Worm (Caenorhabditis elegans) whole organism, L4 larva: ENCODE measurements around the gene aman-2.

Source experiments
- F44E2.7 ChIP-seq: fragments of 200-800 bp; sonication (Bioruptor generic); IDR thresholded peaks from 2 replicates; pipeline ENCODE4 v2.1.2; 2022; ENCODE audit warnings: missing genetic modification characterization, missing compliant biosample characterization
- F49E8.2 ChIP-seq: sonication (generic microtip); optimal IDR thresholded peaks from 2 replicates; lab custom pipeline; 2016; ENCODE audit warnings: missing compliant biosample characterization, mild to moderate bottlenecking, missing genetic modification characterization, borderline replicate concordance
- Y105C5A.15 ChIP-seq: fragments of 200-800 bp; sonication (Bioruptor generic); IDR thresholded peaks from 2 replicates; pipeline ENCODE4 v1.3.6; 2022; ENCODE audit warnings: missing genetic modification characterization, missing compliant biosample characterization
- Y5F2A.4 ChIP-seq: fragments of 200-800 bp; sonication (Bioruptor generic); optimal IDR thresholded peaks from 2 replicates; lab custom pipeline; 2018; ENCODE audit warnings: mild to moderate bottlenecking, missing genetic modification characterization, missing compliant biosample characterization
- arid-1 ChIP-seq: fragments of 200-800 bp; sonication (Bioruptor generic); conservative IDR thresholded peaks from 2 replicates; pipeline ENCODE4 v1.3.6; 2022; ENCODE audit warnings: missing genetic modification reagents, missing genetic modification characterization, missing compliant biosample characterization
- attf-4 ChIP-seq: sonication (generic microtip); optimal IDR thresholded peaks from 3 replicates; lab custom pipeline; 2017; ENCODE audit warnings: missing biosample characterization, missing genetic modification characterization
- ceh-82 ChIP-seq: sonication (generic microtip); optimal IDR thresholded peaks from 2 replicates; lab custom pipeline; 2017; ENCODE audit warnings: missing biosample characterization, missing genetic modification characterization
- ces-1 ChIP-seq: fragments of 150-350 bp; sonication (generic microtip); optimal IDR thresholded peaks from 4 replicates; lab custom pipeline; 2014; ENCODE audit warnings: missing biosample characterization, missing genetic modification reagents, missing genetic modification characterization
- cey-2 ChIP-seq: sonication (generic microtip); optimal IDR thresholded peaks from 3 replicates; lab custom pipeline; 2017; ENCODE audit warnings: missing genetic modification characterization, mild to moderate bottlenecking, missing compliant biosample characterization, antibody characterized with exemption, borderline replicate concordance; ENCODE audit not compliant: insufficient read depth
- ctbp-1 ChIP-seq: fragments of 200-800 bp; sonication (Bioruptor generic); IDR thresholded peaks from 2 replicates; pipeline ENCODE4 v1.3.6; 2022; ENCODE audit warnings: missing genetic modification reagents, missing genetic modification characterization, missing compliant biosample characterization
- daf-19 ChIP-seq: fragments of 200-800 bp; sonication (Bioruptor generic); conservative IDR thresholded peaks from 2 replicates; pipeline ENCODE4 v1.3.6; 2022; ENCODE audit warnings: missing genetic modification characterization, missing compliant biosample characterization
- daf-8 ChIP-seq: fragments of 200-800 bp; sonication (Bioruptor generic); IDR thresholded peaks from 2 replicates; pipeline ENCODE4 v1.3.6; 2022; ENCODE audit warnings: missing genetic modification characterization, missing compliant biosample characterization
- duxl-1 ChIP-seq: sonication (generic microtip); optimal IDR thresholded peaks from 2 replicates; lab custom pipeline; 2016; ENCODE audit warnings: mild to moderate bottlenecking, missing genetic modification characterization, moderate library complexity, missing compliant biosample characterization; ENCODE audit not compliant: poor library complexity
- egl-43 ChIP-seq: fragments of 200-800 bp; sonication (Bioruptor generic); IDR thresholded peaks from 2 replicates; pipeline ENCODE4 v1.3.6; 2022; ENCODE audit warnings: missing genetic modification reagents, missing genetic modification characterization, missing compliant biosample characterization
- fkh-10 ChIP-seq: fragments of 150-350 bp; optimal IDR thresholded peaks from 2 replicates; lab custom pipeline; 2014; ENCODE audit warnings: missing biosample characterization, missing genetic modification reagents, missing genetic modification characterization
- hlh-30 ChIP-seq: sonication (generic microtip); optimal IDR thresholded peaks from 2 replicates; lab custom pipeline; 2017; ENCODE audit warnings: antibody characterized with exemption, mild to moderate bottlenecking, missing genetic modification characterization, missing compliant biosample characterization; ENCODE audit not compliant: insufficient read depth
- lin-15B ChIP-seq: fragments of 150-350 bp; sonication (generic microtip); optimal IDR thresholded peaks from 3 replicates; lab custom pipeline; 2014; ENCODE audit warnings: missing biosample characterization, missing genetic modification characterization
- lin-39 ChIP-seq: fragments of 150-350 bp; optimal IDR thresholded peaks from 2 replicates; lab custom pipeline; 2014; ENCODE audit warnings: missing biosample characterization, missing genetic modification reagents, missing genetic modification characterization
- madf-5 ChIP-seq, 2 experiments: fragments of 200-800 bp; sonication (Bioruptor generic); IDR thresholded peaks; 2 replicates each; pipeline ENCODE4 v1.3.6; 2022; ENCODE audit warnings: missing compliant biosample characterization in 2 of 2, missing genetic modification characterization in 2 of 2
- madf-9 ChIP-seq: fragments of 200-800 bp; sonication (Bioruptor generic); conservative IDR thresholded peaks from 2 replicates; pipeline ENCODE4 v1.3.6; 2022; ENCODE audit warnings: missing genetic modification reagents, missing genetic modification characterization, missing compliant biosample characterization
- mdt-29 ChIP-seq: fragments of 200-800 bp; sonication (Bioruptor generic); IDR thresholded peaks from 2 replicates; pipeline ENCODE4 v1.3.6; 2022; ENCODE audit warnings: missing genetic modification reagents, missing genetic modification characterization, missing compliant biosample characterization
- nhr-25 ChIP-seq: sonication (generic microtip); optimal IDR thresholded peaks from 2 replicates; lab custom pipeline; 2017; ENCODE audit warnings: missing genetic modification characterization, mild to moderate bottlenecking, missing compliant biosample characterization, antibody characterized with exemption, moderate library complexity, borderline replicate concordance; ENCODE audit not compliant: insufficient read depth
- nhr-41 ChIP-seq: fragments of 200-800 bp; sonication (Bioruptor generic); IDR thresholded peaks from 2 replicates; pipeline ENCODE4 v1.3.6; 2022; ENCODE audit warnings: missing genetic modification reagents, missing genetic modification characterization, missing compliant biosample characterization
- nhr-6 ChIP-seq: fragments of 150-350 bp; optimal IDR thresholded peaks from 2 replicates; lab custom pipeline; 2014; ENCODE audit warnings: missing biosample characterization, missing genetic modification characterization
- pha-4 ChIP-seq, 2 experiments: fragments of 150-350 bp in 1 of 2; fragments of 200-800 bp in 1 of 2; sonication (Bioruptor generic) in 1 of 2; IDR thresholded peaks in 1 of 2; optimal IDR thresholded peaks in 1 of 2; 2 replicates each; pipeline versions ENCODE4 v1.3.6 to Lab custom; 2014 to 2022; ENCODE audit warnings: missing genetic modification characterization in 2 of 2, missing genetic modification reagents in 2 of 2, missing biosample characterization in 1 of 2, missing compliant biosample characterization in 1 of 2
- php-3 ChIP-seq: fragments of 200-800 bp; sonication (Bioruptor generic); IDR thresholded peaks from 2 replicates; pipeline ENCODE4 v1.3.6; 2022; ENCODE audit warnings: missing genetic modification reagents, missing genetic modification characterization, missing compliant biosample characterization
- sdz-12 ChIP-seq: fragments of 200-800 bp; sonication (Bioruptor generic); optimal IDR thresholded peaks from 2 replicates; lab custom pipeline; 2018; ENCODE audit warnings: mild to moderate bottlenecking, missing genetic modification characterization, missing compliant biosample characterization
- set-16 ChIP-seq: fragments of 200-800 bp; sonication (Bioruptor generic); IDR thresholded peaks from 2 replicates; pipeline ENCODE4 v1.3.6; 2022; ENCODE audit warnings: missing genetic modification reagents, missing genetic modification characterization, missing compliant biosample characterization
- spr-3 ChIP-seq: fragments of 200-800 bp; sonication (Bioruptor generic); optimal IDR thresholded peaks from 2 replicates; lab custom pipeline; 2018; ENCODE audit warnings: mild to moderate bottlenecking, missing genetic modification characterization, missing compliant biosample characterization
- unc-130 ChIP-seq: sonication (generic microtip); optimal IDR thresholded peaks from 2 replicates; lab custom pipeline; 2016; ENCODE audit warnings: missing genetic modification reagents, missing genetic modification characterization, missing compliant biosample characterization
- vab-7 ChIP-seq: fragments of 200-800 bp; sonication (Bioruptor generic); IDR thresholded peaks from 2 replicates; pipeline ENCODE4 v1.3.6; 2022; ENCODE audit warnings: missing genetic modification reagents, missing genetic modification characterization, missing compliant biosample characterization
- zfp-3 ChIP-seq: fragments of 200-800 bp; sonication (Bioruptor generic); conservative IDR thresholded peaks from 2 replicates; pipeline ENCODE4 v1.3.6; 2022; ENCODE audit warnings: missing genetic modification reagents, missing genetic modification characterization, missing compliant biosample characterization
- zip-2 ChIP-seq: fragments of 150-350 bp; optimal IDR thresholded peaks from 2 replicates; lab custom pipeline; 2014; ENCODE audit warnings: missing biosample characterization, missing genetic modification characterization
- ztf-11 ChIP-seq: fragments of 150-350 bp; optimal IDR thresholded peaks from 2 replicates; lab custom pipeline; 2014; ENCODE audit warnings: missing biosample characterization, missing genetic modification characterization

Gene aman-2

DNA sequence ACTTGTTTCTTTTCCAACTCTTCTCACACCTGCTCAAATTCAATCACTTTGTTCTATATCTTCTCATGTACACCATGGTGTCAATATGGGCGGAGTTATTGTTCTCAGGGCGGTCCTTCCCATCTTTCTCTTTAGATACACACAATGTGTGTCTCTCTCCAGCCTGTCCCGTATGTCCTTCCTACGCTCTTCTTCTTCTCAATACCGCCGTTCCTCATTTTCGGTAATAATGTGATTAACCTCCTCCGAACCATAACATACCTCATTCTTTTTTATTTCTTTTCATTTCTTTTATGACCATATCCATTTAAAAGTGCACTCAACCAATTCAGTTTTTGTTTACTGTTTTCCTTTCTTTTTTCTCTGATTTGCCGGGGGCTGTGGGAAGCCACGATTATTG is 22.6 kb upstream of the aman-2 start:
- TF ChIP-seq zfp-3 (GFP tag; lab: Robert Waterston, UW) = no peak
- no peak for TF ChIP-seq lin-39
- TF ChIP-seq sdz-12 (GFP tag; lab: Kevin White, UChicago) = no peak
- TF ChIP-seq pha-4 (GFP tag; IDR thresholded peaks at IDR 0.05; lab: Robert Waterston, UW) = no peak
- TF ChIP-seq pha-4 (tag; optimal IDR thresholded peaks at IDR 0.05; lab: Kevin White, UChicago) = no peak
- no peak for TF ChIP-seq nhr-41
- no peak for TF ChIP-seq Y5F2A.4 (GFP tag; lab: Kevin White, UChicago)
- no peak for TF ChIP-seq set-16
- no peak for TF ChIP-seq F44E2.7
- TF ChIP-seq daf-8 = no peak
- no peak for TF ChIP-seq ceh-82 (tag; lab: Kevin White, UChicago)
- no peak for TF ChIP-seq cey-2
- no peak for TF ChIP-seq php-3
- TF ChIP-seq unc-130 (GFP tag; lab: Kevin White, UChicago) = no peak
- no peak for TF ChIP-seq arid-1 (GFP tag; lab: Robert Waterston, UW)

ce11 chrV:11953621-11954020 is 20.6 kb upstream of the aman-2 start:
- TF ChIP-seq madf-5 (GFP tag; IDR thresholded peaks at IDR 0.05; lab: Robert Waterston, UW) = no peak
- no peak for TF ChIP-seq zip-2 (tag; lab: Kevin White, UChicago)
- TF ChIP-seq fkh-10 = peak; percentile 59
- peak; percentile 78 for TF ChIP-seq ctbp-1 (GFP tag; lab: Robert Waterston, UW)
- TF ChIP-seq Y105C5A.15 (GFP tag; lab: Robert Waterston, UW) = no peak
- no peak for TF ChIP-seq F49E8.2
- peak; percentile 75 for TF ChIP-seq ces-1 (GFP tag; lab: Kevin White, UChicago)
- no peak for TF ChIP-seq vab-7 (GFP tag; lab: Robert Waterston, UW)

ce11 chrV:11952854-11953447 is 19.9 kb upstream of the aman-2 start:
- TF ChIP-seq lin-15B (no peak), nhr-6 (tag; lab: Kevin White, UChicago) (no peak), nhr-25 (tag; lab: Kevin White, UChicago) (no peak), daf-19 (GFP tag; lab: Robert Waterston, UW) (no peak), madf-9 (GFP tag; lab: Robert Waterston, UW) (no peak), ztf-11 (tag; lab: Kevin White, UChicago) (no peak), mdt-29 (no peak), fkh-10 (no peak), sdz-12 (GFP tag; lab: Kevin White, UChicago) (no peak), duxl-1 (tag; lab: Kevin White, UChicago) (no peak), F44E2.7 (no peak), egl-43 (no peak), Y5F2A.4 (GFP tag; lab: Kevin White, UChicago) (no peak), zfp-3 (GFP tag; lab: Robert Waterston, UW) (no peak)

DNA sequence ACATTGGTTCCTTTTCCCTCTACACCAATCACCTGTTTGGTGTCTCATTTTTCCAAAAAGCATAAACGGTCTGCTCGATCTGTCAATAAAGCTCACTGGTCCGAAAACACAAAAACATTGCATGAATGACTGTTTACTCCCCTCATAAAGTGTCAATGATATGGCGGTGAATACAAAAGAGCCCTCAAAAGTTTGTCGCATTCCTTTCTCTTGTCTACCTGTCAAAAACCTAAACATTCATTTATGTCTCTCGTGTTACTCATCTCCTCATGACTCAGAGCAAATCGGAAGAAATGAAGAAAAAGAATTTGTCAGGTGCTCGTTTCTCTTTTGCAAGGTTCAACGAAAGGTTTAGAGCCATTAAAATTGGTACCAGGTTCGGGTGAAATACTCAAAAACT is 18.2 kb upstream of the aman-2 start:
- no peak for TF ChIP-seq spr-3 (GFP tag; lab: Kevin White, UChicago)
- TF ChIP-seq pha-4 (GFP tag; IDR thresholded peaks at IDR 0.05; lab: Robert Waterston, UW) = no peak
- TF ChIP-seq pha-4 (tag; optimal IDR thresholded peaks at IDR 0.05; lab: Kevin White, UChicago) = peak; percentile 12
- peak; percentile 94 for TF ChIP-seq nhr-6 (tag; lab: Kevin White, UChicago)
- TF ChIP-seq hlh-30 (tag; lab: Kevin White, UChicago) = peak; percentile 18
- no peak for TF ChIP-seq attf-4 (tag; lab: Kevin White, UChicago)
